Worm (Caenorhabditis elegans) whole organism, L4 larva: ENCODE results near the gene hlh-1.

Source experiments
- F10B5.3 ChIP-seq: sonication (generic microtip); optimal IDR thresholded peaks from 2 replicates; lab custom pipeline; 2016; ENCODE audit warnings: mild to moderate bottlenecking, missing genetic modification characterization, missing compliant biosample characterization
- F26F4.8 ChIP-seq: fragments of 200-800 bp; sonication (Bioruptor generic); conservative IDR thresholded peaks from 2 replicates; pipeline ENCODE4 v1.3.6; 2022; ENCODE audit warnings: missing genetic modification characterization, missing compliant biosample characterization
- F37D6.2 ChIP-seq: sonication (generic microtip); optimal IDR thresholded peaks from 2 replicates; lab custom pipeline; 2016; ENCODE audit warnings: mild to moderate bottlenecking, missing genetic modification characterization, missing compliant biosample characterization
- F49E8.2 ChIP-seq: sonication (generic microtip); optimal IDR thresholded peaks from 2 replicates; lab custom pipeline; 2016; ENCODE audit warnings: missing compliant biosample characterization, mild to moderate bottlenecking, missing genetic modification characterization, borderline replicate concordance
- T20F7.1 ChIP-seq: fragments of 200-800 bp; sonication (Bioruptor generic); optimal IDR thresholded peaks from 2 replicates; lab custom pipeline; 2018; ENCODE audit warnings: mild to moderate bottlenecking, missing genetic modification characterization, missing compliant biosample characterization
- T26A8.4 ChIP-seq: fragments of 200-800 bp; sonication (Bioruptor generic); IDR thresholded peaks from 2 replicates; pipeline ENCODE4 v1.3.6; 2022; ENCODE audit warnings: missing genetic modification characterization, missing compliant biosample characterization
- Y105C5A.15 ChIP-seq: fragments of 200-800 bp; sonication (Bioruptor generic); IDR thresholded peaks from 2 replicates; pipeline ENCODE4 v1.3.6; 2022; ENCODE audit warnings: missing genetic modification characterization, missing compliant biosample characterization
- ZK337.2 ChIP-seq: fragments of 200-800 bp; sonication (Bioruptor generic); IDR thresholded peaks from 2 replicates; pipeline ENCODE4 v1.3.6; 2022; ENCODE audit warnings: missing genetic modification reagents, missing genetic modification characterization, missing compliant biosample characterization
- ZK546.5 ChIP-seq, 2 experiments: sonication (generic microtip); optimal IDR thresholded peaks; 2 replicates each; lab custom pipeline; 2017; ENCODE audit warnings: missing biosample characterization in 2 of 2, missing genetic modification characterization in 2 of 2
- aha-1 ChIP-seq: fragments of 150-350 bp; peaks from one replicate; lab custom pipeline; 2014; ENCODE audit warnings: missing biosample characterization, missing genetic modification characterization
- aly-2 ChIP-seq: sonication (generic microtip); optimal IDR thresholded peaks from 2 replicates; lab custom pipeline; 2018; ENCODE audit warnings: missing biosample characterization, missing genetic modification characterization
- arid-1 ChIP-seq: fragments of 200-800 bp; sonication (Bioruptor generic); conservative IDR thresholded peaks from 2 replicates; pipeline ENCODE4 v1.3.6; 2022; ENCODE audit warnings: missing genetic modification reagents, missing genetic modification characterization, missing compliant biosample characterization
- ceh-82 ChIP-seq: sonication (generic microtip); optimal IDR thresholded peaks from 2 replicates; lab custom pipeline; 2017; ENCODE audit warnings: missing biosample characterization, missing genetic modification characterization
- ces-1 ChIP-seq: fragments of 150-350 bp; sonication (generic microtip); optimal IDR thresholded peaks from 4 replicates; lab custom pipeline; 2014; ENCODE audit warnings: missing biosample characterization, missing genetic modification reagents, missing genetic modification characterization
- ctbp-1 ChIP-seq: fragments of 200-800 bp; sonication (Bioruptor generic); IDR thresholded peaks from 2 replicates; pipeline ENCODE4 v1.3.6; 2022; ENCODE audit warnings: missing genetic modification reagents, missing genetic modification characterization, missing compliant biosample characterization
- dmd-6 ChIP-seq: fragments of 200-800 bp; sonication (Bioruptor generic); IDR thresholded peaks from 2 replicates; pipeline ENCODE4 v1.3.6; 2022; ENCODE audit warnings: missing genetic modification reagents, missing genetic modification characterization, missing compliant biosample characterization
- dmd-8 ChIP-seq: fragments of 200-800 bp; sonication (Bioruptor generic); IDR thresholded peaks from 2 replicates; pipeline ENCODE4 v1.3.6; 2022; ENCODE audit warnings: missing genetic modification characterization, missing compliant biosample characterization
- duxl-1 ChIP-seq: sonication (generic microtip); optimal IDR thresholded peaks from 2 replicates; lab custom pipeline; 2016; ENCODE audit warnings: mild to moderate bottlenecking, missing genetic modification characterization, moderate library complexity, missing compliant biosample characterization; ENCODE audit not compliant: poor library complexity
- dve-1 ChIP-seq: sonication (generic microtip); optimal IDR thresholded peaks from 2 replicates; lab custom pipeline; 2017; ENCODE audit warnings: antibody characterized with exemption, mild to moderate bottlenecking, missing genetic modification characterization, missing compliant biosample characterization; ENCODE audit not compliant: insufficient read depth
- hif-1 ChIP-seq, 2 experiments: sonication (generic microtip); optimal IDR thresholded peaks; 2 replicates each; lab custom pipeline; 2016 to 2017; ENCODE audit warnings: missing compliant biosample characterization in 2 of 2, missing genetic modification characterization in 2 of 2, missing genetic modification reagents in 2 of 2, missing genotype in 2 of 2, mild to moderate bottlenecking in 1 of 2
- hlh-30 ChIP-seq: sonication (generic microtip); optimal IDR thresholded peaks from 2 replicates; lab custom pipeline; 2017; ENCODE audit warnings: antibody characterized with exemption, mild to moderate bottlenecking, missing genetic modification characterization, missing compliant biosample characterization; ENCODE audit not compliant: insufficient read depth
- hmg-1.1 ChIP-seq: fragments of 200-800 bp; sonication (Bioruptor generic); IDR thresholded peaks from 2 replicates; pipeline ENCODE4 v1.3.6; 2022; ENCODE audit warnings: missing genetic modification reagents, missing genetic modification characterization, missing compliant biosample characterization
- jun-1 ChIP-seq: fragments of 150-350 bp; optimal IDR thresholded peaks from 2 replicates; lab custom pipeline; 2014; ENCODE audit warnings: missing biosample characterization, missing genetic modification reagents, missing genetic modification characterization
- lin-38 ChIP-seq: fragments of 200-800 bp; sonication (Bioruptor generic); IDR thresholded peaks from 2 replicates; pipeline ENCODE4 v1.3.6; 2022; ENCODE audit warnings: missing genetic modification reagents, missing genetic modification characterization, missing compliant biosample characterization
- lin-39 ChIP-seq: fragments of 150-350 bp; optimal IDR thresholded peaks from 2 replicates; lab custom pipeline; 2014; ENCODE audit warnings: missing biosample characterization, missing genetic modification reagents, missing genetic modification characterization
- lir-3 ChIP-seq: sonication (generic microtip); optimal IDR thresholded peaks from 2 replicates; lab custom pipeline; 2016; ENCODE audit warnings: mild to moderate bottlenecking, missing genetic modification characterization, missing compliant biosample characterization
- lsy-2 ChIP-seq, 2 experiments: fragments of 150-350 bp in 1 of 2; sonication (generic microtip) in 1 of 2; optimal IDR thresholded peaks; 2 replicates each; lab custom pipeline; 2014 to 2017; ENCODE audit warnings: missing biosample characterization in 2 of 2, missing genetic modification characterization in 2 of 2
- mdt-29 ChIP-seq: fragments of 200-800 bp; sonication (Bioruptor generic); IDR thresholded peaks from 2 replicates; pipeline ENCODE4 v1.3.6; 2022; ENCODE audit warnings: missing genetic modification reagents, missing genetic modification characterization, missing compliant biosample characterization
- mep-1 ChIP-seq: fragments of 150-350 bp; sonication (generic microtip); optimal IDR thresholded peaks from 3 replicates; lab custom pipeline; 2014; ENCODE audit warnings: missing biosample characterization, missing genetic modification characterization
- nhr-10 ChIP-seq: fragments of 150-350 bp; optimal IDR thresholded peaks from 2 replicates; lab custom pipeline; 2014; ENCODE audit warnings: missing biosample characterization, missing genetic modification characterization
- nhr-11 ChIP-seq: fragments of 150-350 bp; optimal IDR thresholded peaks from 2 replicates; lab custom pipeline; 2014; ENCODE audit warnings: missing biosample characterization, missing genetic modification characterization
- nhr-111 ChIP-seq: fragments of 200-800 bp; sonication (Bioruptor generic); optimal IDR thresholded peaks from 2 replicates; lab custom pipeline; 2018; ENCODE audit warnings: mild to moderate bottlenecking, missing genetic modification characterization, missing compliant biosample characterization
- nhr-28 ChIP-seq: fragments of 150-350 bp; optimal IDR thresholded peaks from 2 replicates; lab custom pipeline; 2014; ENCODE audit warnings: missing biosample characterization, missing genetic modification characterization
- nhr-48 ChIP-seq: sonication (generic microtip); optimal IDR thresholded peaks from 2 replicates; lab custom pipeline; 2016; ENCODE audit warnings: mild to moderate bottlenecking, missing genetic modification characterization, missing compliant biosample characterization
- pha-4 ChIP-seq, 2 experiments: fragments of 150-350 bp in 1 of 2; fragments of 200-800 bp in 1 of 2; sonication (Bioruptor generic) in 1 of 2; IDR thresholded peaks in 1 of 2; optimal IDR thresholded peaks in 1 of 2; 2 replicates each; pipeline versions ENCODE4 v1.3.6 to Lab custom; 2014 to 2022; ENCODE audit warnings: missing genetic modification characterization in 2 of 2, missing genetic modification reagents in 2 of 2, missing biosample characterization in 1 of 2, missing compliant biosample characterization in 1 of 2
- php-3 ChIP-seq: fragments of 200-800 bp; sonication (Bioruptor generic); IDR thresholded peaks from 2 replicates; pipeline ENCODE4 v1.3.6; 2022; ENCODE audit warnings: missing genetic modification reagents, missing genetic modification characterization, missing compliant biosample characterization
- set-16 ChIP-seq: fragments of 200-800 bp; sonication (Bioruptor generic); IDR thresholded peaks from 2 replicates; pipeline ENCODE4 v1.3.6; 2022; ENCODE audit warnings: missing genetic modification reagents, missing genetic modification characterization, missing compliant biosample characterization
- snpc-1.2 ChIP-seq: fragments of 200-800 bp; sonication (Bioruptor generic); IDR thresholded peaks from 2 replicates; pipeline ENCODE4 v1.3.6; 2022; ENCODE audit warnings: missing genetic modification reagents, missing genetic modification characterization, missing compliant biosample characterization
- spr-3 ChIP-seq: fragments of 200-800 bp; sonication (Bioruptor generic); optimal IDR thresholded peaks from 2 replicates; lab custom pipeline; 2018; ENCODE audit warnings: mild to moderate bottlenecking, missing genetic modification characterization, missing compliant biosample characterization
- unc-62 ChIP-seq, 3 experiments: fragments of 150-350 bp in 1 of 3; sonication (generic microtip); optimal IDR thresholded peaks in 2 of 3; peaks in 1 of 3; 1 replicate in 1 of 3; 2 replicates in 2 of 3; lab custom pipeline; 2014 to 2017; ENCODE audit warnings: missing biosample characterization in 3 of 3, missing genetic modification characterization in 3 of 3, missing genetic modification reagents in 3 of 3, missing genotype in 1 of 3
- zfp-2 ChIP-seq: sonication (generic microtip); optimal IDR thresholded peaks from 2 replicates; lab custom pipeline; 2016; ENCODE audit warnings: mild to moderate bottlenecking, missing genetic modification characterization, missing compliant biosample characterization

The hlh-1 gene

ce11 chrII:4543568-4543967 lies 25.2 kb downstream of the hlh-1 start, which contains the start of gene sra-34:
sra-34 (minus strand) TSS chrII:4543668.
- peak; percentile 54 for TF ChIP-seq aha-1
- no peak for TF ChIP-seq arid-1 (GFP tag; lab: Robert Waterston, UW)

- TF ChIP-seq unc-62 (GFP tag; optimal IDR thresholded peaks at IDR 0.05 in 1 of 2; lab: Kevin White, UChicago) (peak in 1 of 2 experiments; percentile 30), unc-62 (tag; optimal IDR thresholded peaks at IDR 0.05; lab: Kevin White, UChicago) (no peak), hmg-1.1 (GFP tag; lab: Robert Waterston, UW) (no peak), nhr-28 (tag; lab: Kevin White, UChicago) (peak; percentile 7), mep-1 (tag; lab: Kevin White, UChicago) (no peak), aly-2 (tag; lab: Kevin White, UChicago) (no peak)
Measured at ce11 chrII:4548408-4548807, 30.0 kb downstream of the hlh-1 start.

ce11 chrII:4549983-4550572 lies 31.7 kb downstream of the hlh-1 start:
- peak; percentile 18 for TF ChIP-seq hlh-30 (tag; lab: Kevin White, UChicago)
- no peak for TF ChIP-seq nhr-111
- TF ChIP-seq F10B5.3 (tag; lab: Kevin White, UChicago): no peak
- no peak for TF ChIP-seq zfp-2 (tag; lab: Kevin White, UChicago)
- TF ChIP-seq dmd-6: no peak

- TF ChIP-seq lin-39 (tag; lab: Kevin White, UChicago): no peak
- no peak for TF ChIP-seq nhr-11 (tag; lab: Kevin White, UChicago)
- TF ChIP-seq T20F7.1 (GFP tag; lab: Kevin White, UChicago): no peak
- TF ChIP-seq ZK337.2 (GFP tag; lab: Robert Waterston, UW): no peak
- TF ChIP-seq nhr-48: no peak
- TF ChIP-seq unc-62 (GFP tag; optimal IDR thresholded peaks at IDR 0.05 in 1 of 2; lab: Kevin White, UChicago): no peak
- TF ChIP-seq unc-62 (tag; optimal IDR thresholded peaks at IDR 0.05; lab: Kevin White, UChicago): no peak
- TF ChIP-seq F37D6.2 (tag; lab: Kevin White, UChicago): no peak
- no peak for TF ChIP-seq ces-1 (GFP tag; lab: Kevin White, UChicago)
- TF ChIP-seq ceh-82 (tag; lab: Kevin White, UChicago): no peak
- no peak for TF ChIP-seq set-16 (GFP tag; lab: Robert Waterston, UW)
- TF ChIP-seq nhr-10 (tag; lab: Kevin White, UChicago): no peak
- no peak for TF ChIP-seq F49E8.2 (tag; lab: Kevin White, UChicago)
- no peak for TF ChIP-seq dmd-8 (GFP tag; lab: Robert Waterston, UW)
- no peak for TF ChIP-seq php-3 (GFP tag; lab: Robert Waterston, UW)
- TF ChIP-seq duxl-1 (tag; lab: Kevin White, UChicago): no peak
- TF ChIP-seq lsy-2 (tag; optimal IDR thresholded peaks at IDR 0.05; lab: Kevin White, UChicago): no peak
- TF ChIP-seq, all 104 proteins: peak for 0
Measured at ce11 chrII:4550783-4551182, 32.4 kb downstream of the hlh-1 start, which contains the start of gene K07E1.1. K07E1.1 (plus strand) TSS chrII:4551083.

- TF ChIP-seq lin-38 (GFP tag; lab: Robert Waterston, UW) (no peak), F10B5.3 (tag; lab: Kevin White, UChicago) (no peak), Y105C5A.15 (GFP tag; lab: Robert Waterston, UW) (no peak), lin-39 (tag; lab: Kevin White, UChicago) (no peak), dve-1 (tag; lab: Kevin White, UChicago) (peak; percentile 48), snpc-1.2 (GFP tag; lab: Robert Waterston, UW) (no peak), nhr-28 (tag; lab: Kevin White, UChicago) (no peak), T26A8.4 (GFP tag; lab: Robert Waterston, UW) (no peak), dmd-6 (peak; percentile 32; the same call in 1 of the 2 replicates), jun-1 (tag; lab: Kevin White, UChicago) (no peak), ZK546.5 (tag; optimal IDR thresholded peaks at IDR 0.05; lab: Kevin White, UChicago) (no peak), spr-3 (GFP tag; lab: Kevin White, UChicago) (no peak), mdt-29 (GFP tag; lab: Robert Waterston, UW) (no peak), pha-4 (GFP tag; IDR thresholded peaks at IDR 0.05; lab: Robert Waterston, UW) (no peak), pha-4 (tag; optimal IDR thresholded peaks at IDR 0.05; lab: Kevin White, UChicago) (no peak), F26F4.8 (GFP tag; lab: Robert Waterston, UW) (no peak), hif-1 (tag; optimal IDR thresholded peaks at IDR 0.05; lab: Kevin White, UChicago) (peak in 1 of 2 experiments; percentile 56), ctbp-1 (GFP tag; lab: Robert Waterston, UW) (no peak), lir-3 (tag; lab: Kevin White, UChicago) (no peak), ZK337.2 (GFP tag; lab: Robert Waterston, UW) (no peak), hlh-30 (tag; lab: Kevin White, UChicago) (no peak)
Measured at ce11 chrII:4552088-4552487, 33.7 kb downstream of the hlh-1 start.
